Worm (Caenorhabditis elegans): Measurements from ENCODE around the gene F37A4.5.

- no peak for TF ChIP-seq aly-2 (tag; optimal IDR thresholded peaks at IDR 0.05)
- TF ChIP-seq sma-9 (GFP tag; optimal IDR thresholded peaks at IDR 0.05), result no peak
- no peak for TF ChIP-seq sma-9 (tag; optimal IDR thresholded peaks at IDR 0.05)
- no peak for TF ChIP-seq unc-39 (tag; optimal IDR thresholded peaks at IDR 0.05)
- no peak for TF ChIP-seq ZK546.5 (tag; optimal IDR thresholded peaks at IDR 0.05)
- no peak for TF ChIP-seq mbf-1 (tag; optimal IDR thresholded peaks at IDR 0.05)
- no peak for TF ChIP-seq ama-1 (optimal IDR thresholded peaks at IDR 0.05)
These were observed 19.6 kb downstream of the F37A4.5 start for ce11 chrIII:6731285-6731684.

Measured in whole organism, L2 larva.